Worm (Caenorhabditis elegans) whole organism, young adult: ENCODE measurements around the gene K09E4.4.

ENCODE experiments used
- B0019.2 ChIP-seq: fragments of 200-800 bp; sonication (Bioruptor generic); conservative IDR thresholded peaks from 2 replicates; pipeline ENCODE4 v1.3.6; 2022; ENCODE audit warnings: missing genetic modification reagents, missing genetic modification characterization, missing compliant biosample characterization
- B0035.1 ChIP-seq: sonication (generic microtip); optimal IDR thresholded peaks from 2 replicates; lab custom pipeline; 2016; ENCODE audit warnings: missing genetic modification characterization, mild to moderate bottlenecking, missing compliant biosample characterization, missing genotype, missing genetic modification reagents
- B0261.1 ChIP-seq: sonication (generic microtip); optimal IDR thresholded peaks from 2 replicates; lab custom pipeline; 2016; ENCODE audit warnings: mild to moderate bottlenecking, missing genetic modification characterization, moderate library complexity, missing compliant biosample characterization
- C06A6.2 ChIP-seq: fragments of 200-800 bp; sonication (Bioruptor generic); conservative IDR thresholded peaks from 2 replicates; pipeline ENCODE4 v1.3.6; 2022; ENCODE audit warnings: missing genetic modification characterization, missing compliant biosample characterization
- F55B11.4 ChIP-seq: sonication (generic microtip); optimal IDR thresholded peaks from 2 replicates; lab custom pipeline; 2016; ENCODE audit warnings: missing compliant biosample characterization, missing genetic modification characterization, borderline replicate concordance; ENCODE audit not compliant: insufficient read depth
- T26A5.8 ChIP-seq: sonication (generic microtip); optimal IDR thresholded peaks from 2 replicates; lab custom pipeline; 2016; ENCODE audit warnings: missing genetic modification characterization, missing compliant biosample characterization
- Y67H2A.10 ChIP-seq: fragments of 200-800 bp; sonication (Bioruptor generic); conservative IDR thresholded peaks from 2 replicates; pipeline ENCODE4 v1.3.6; 2022; ENCODE audit warnings: missing genetic modification reagents, missing genetic modification characterization, missing compliant biosample characterization
- Y79H2A.3 ChIP-seq: fragments of 200-800 bp; sonication (Bioruptor generic); conservative IDR thresholded peaks from 2 replicates; pipeline ENCODE4 v1.3.6; 2022; ENCODE audit warnings: missing genetic modification reagents, missing genetic modification characterization, missing compliant biosample characterization
- akir-1 ChIP-seq: fragments of 200-800 bp; sonication (Bioruptor generic); optimal IDR thresholded peaks from 2 replicates; lab custom pipeline; 2018; ENCODE audit warnings: mild to moderate bottlenecking, missing genetic modification characterization, moderate library complexity, missing compliant biosample characterization
- aptf-3 ChIP-seq: fragments of 200-800 bp; sonication (Bioruptor generic); IDR thresholded peaks from 2 replicates; pipeline ENCODE4 v1.3.6; 2022; ENCODE audit warnings: missing genetic modification characterization, missing compliant biosample characterization
- atf-7 ChIP-seq: sonication (generic microtip); optimal IDR thresholded peaks from 2 replicates; lab custom pipeline; 2017; ENCODE audit warnings: mild to moderate bottlenecking, missing genetic modification characterization, missing compliant biosample characterization
- attf-3 ChIP-seq: fragments of 200-800 bp; sonication (Bioruptor generic); conservative IDR thresholded peaks from 2 replicates; pipeline ENCODE4 v1.3.6; 2022; ENCODE audit warnings: missing genetic modification reagents, missing genetic modification characterization, missing compliant biosample characterization
- attf-5 ChIP-seq: fragments of 200-800 bp; sonication (Bioruptor generic); optimal IDR thresholded peaks from 2 replicates; lab custom pipeline; 2018; ENCODE audit warnings: mild to moderate bottlenecking, missing genetic modification characterization, missing compliant biosample characterization
- bed-1 ChIP-seq: fragments of 200-800 bp; sonication (Bioruptor generic); IDR thresholded peaks from 2 replicates; pipeline ENCODE4 v1.3.6; 2022; ENCODE audit warnings: missing genetic modification reagents, missing genetic modification characterization, missing compliant biosample characterization
- bed-2 ChIP-seq: fragments of 200-800 bp; sonication (Bioruptor generic); IDR thresholded peaks from 2 replicates; pipeline ENCODE4 v1.3.6; 2022; ENCODE audit warnings: missing genetic modification reagents, missing genetic modification characterization, missing compliant biosample characterization
- cebp-1 ChIP-seq, 2 experiments: fragments of 200-800 bp in 1 of 2; sonication (Bioruptor generic) in 1 of 2; sonication (generic microtip) in 1 of 2; IDR thresholded peaks in 1 of 2; optimal IDR thresholded peaks in 1 of 2; 2 replicates each; pipeline versions ENCODE4 v1.3.6 to Lab custom; 2017 to 2022; ENCODE audit warnings: missing compliant biosample characterization in 2 of 2, missing genetic modification characterization in 2 of 2, mild to moderate bottlenecking in 1 of 2, missing genetic modification reagents in 1 of 2, moderate library complexity in 1 of 2
- cebp-2 ChIP-seq: fragments of 200-800 bp; sonication (Bioruptor generic); IDR thresholded peaks from 2 replicates; pipeline ENCODE4 v1.3.6; 2022; ENCODE audit warnings: missing genetic modification characterization, missing compliant biosample characterization
- ceh-58 ChIP-seq: fragments of 200-800 bp; sonication (Bioruptor generic); IDR thresholded peaks from 2 replicates; pipeline ENCODE4 v1.3.6; 2022; ENCODE audit warnings: missing genetic modification characterization, missing compliant biosample characterization
- ceh-79 ChIP-seq: sonication (generic microtip); optimal IDR thresholded peaks from 2 replicates; lab custom pipeline; 2017; ENCODE audit warnings: mild to moderate bottlenecking, missing genetic modification characterization, missing compliant biosample characterization
- ceh-91 ChIP-seq: fragments of 200-800 bp; sonication (Bioruptor generic); IDR thresholded peaks from 2 replicates; pipeline ENCODE4 v1.3.6; 2022; ENCODE audit warnings: missing genetic modification reagents, missing genetic modification characterization, missing compliant biosample characterization
- dox-1 ChIP-seq: fragments of 200-800 bp; sonication (Bioruptor generic); IDR thresholded peaks from 2 replicates; pipeline ENCODE4 v1.3.6; 2022; ENCODE audit warnings: missing genetic modification reagents, missing genetic modification characterization, missing compliant biosample characterization
- dpl-1 ChIP-seq: fragments of 150-350 bp; optimal IDR thresholded peaks from 2 replicates; lab custom pipeline; 2014; ENCODE audit warnings: missing biosample characterization, missing genetic modification reagents, missing genetic modification characterization
- egl-18 ChIP-seq: fragments of 200-800 bp; sonication (Bioruptor generic); IDR thresholded peaks from 2 replicates; pipeline ENCODE4 v1.3.6; 2022; ENCODE audit warnings: missing genetic modification reagents, missing genetic modification characterization, missing compliant biosample characterization
- ekl-4 ChIP-seq: fragments of 200-800 bp; sonication (Bioruptor generic); IDR thresholded peaks from 2 replicates; pipeline ENCODE4 v1.3.6; 2022; ENCODE audit warnings: missing genetic modification reagents, missing genetic modification characterization, missing compliant biosample characterization
- hlh-12 ChIP-seq: sonication (generic microtip); optimal IDR thresholded peaks from 2 replicates; lab custom pipeline; 2016; ENCODE audit warnings: missing genetic modification characterization, missing compliant biosample characterization
- hrde-1 ChIP-seq: sonication (generic microtip); optimal IDR thresholded peaks from 2 replicates; lab custom pipeline; 2016; ENCODE audit warnings: missing genetic modification characterization, mild to moderate bottlenecking, missing compliant biosample characterization, moderate library complexity, missing genotype, missing genetic modification reagents, borderline replicate concordance
- hsf-1 ChIP-seq: fragments of 200-800 bp; sonication (Bioruptor generic); IDR thresholded peaks from 2 replicates; pipeline ENCODE4 v1.3.6; 2022; ENCODE audit warnings: missing genetic modification reagents, missing genetic modification characterization, missing compliant biosample characterization
- lin-35 ChIP-seq, 3 experiments: fragments of 150-350 bp in 2 of 3; sonication (generic microtip) in 1 of 3; optimal IDR thresholded peaks; 2 replicates each; lab custom pipeline; 2014 to 2018; ENCODE audit warnings: missing biosample characterization in 3 of 3, missing genetic modification characterization in 3 of 3, missing genetic modification reagents in 3 of 3
- lin-40 ChIP-seq: sonication (generic microtip); optimal IDR thresholded peaks from 2 replicates; lab custom pipeline; 2016; ENCODE audit warnings: missing genetic modification characterization, mild to moderate bottlenecking, missing compliant biosample characterization, missing genotype, missing genetic modification reagents
- lir-1 ChIP-seq: fragments of 200-800 bp; sonication (Bioruptor generic); conservative IDR thresholded peaks from 2 replicates; pipeline ENCODE4 v1.3.6; 2022; ENCODE audit warnings: missing genetic modification reagents, missing genetic modification characterization, missing compliant biosample characterization
- lsl-1 ChIP-seq: fragments of 200-800 bp; sonication (Bioruptor generic); optimal IDR thresholded peaks from 2 replicates; lab custom pipeline; 2018; ENCODE audit warnings: mild to moderate bottlenecking, missing genetic modification characterization, moderate library complexity, missing compliant biosample characterization
- lsy-27 ChIP-seq: sonication (generic microtip); optimal IDR thresholded peaks from 2 replicates; lab custom pipeline; 2017; ENCODE audit warnings: missing genetic modification characterization, mild to moderate bottlenecking, missing compliant biosample characterization, antibody characterized with exemption, missing genotype, borderline replicate concordance; ENCODE audit not compliant: insufficient read depth
- madf-10 ChIP-seq: sonication (generic microtip); optimal IDR thresholded peaks from 2 replicates; lab custom pipeline; 2016; ENCODE audit warnings: mild to moderate bottlenecking, missing genetic modification characterization, missing compliant biosample characterization
- madf-3 ChIP-seq: fragments of 200-800 bp; sonication (Bioruptor generic); IDR thresholded peaks from 2 replicates; pipeline ENCODE4 v1.3.6; 2022; ENCODE audit warnings: missing genetic modification reagents, missing genetic modification characterization, missing compliant biosample characterization
- mcd-1 ChIP-seq: fragments of 200-800 bp; sonication (Bioruptor generic); IDR thresholded peaks from 2 replicates; pipeline ENCODE4 v1.3.6; 2022; ENCODE audit warnings: missing genetic modification reagents, missing genetic modification characterization, missing compliant biosample characterization
- nfya-1 ChIP-seq: sonication (generic microtip); optimal IDR thresholded peaks from 2 replicates; lab custom pipeline; 2017; ENCODE audit warnings: antibody characterized with exemption, missing compliant biosample characterization, missing genetic modification characterization, borderline replicate concordance; ENCODE audit not compliant: insufficient read depth
- nfya-2 ChIP-seq: fragments of 200-800 bp; sonication (Bioruptor generic); IDR thresholded peaks from 2 replicates; pipeline ENCODE4 v1.3.6; 2022; ENCODE audit warnings: missing genetic modification reagents, missing genetic modification characterization, missing compliant biosample characterization
- nfyb-1 ChIP-seq: fragments of 200-800 bp; sonication (Bioruptor generic); IDR thresholded peaks from 2 replicates; pipeline ENCODE4 v1.3.6; 2022; ENCODE audit warnings: missing genetic modification reagents, missing genetic modification characterization, missing compliant biosample characterization
- nhr-80 ChIP-seq: sonication (generic microtip); optimal IDR thresholded peaks from 2 replicates; lab custom pipeline; 2016; ENCODE audit warnings: missing genetic modification characterization, missing compliant biosample characterization
- pha-4 ChIP-seq: fragments of 150-350 bp; sonication (generic microtip); optimal IDR thresholded peaks from 2 replicates; lab custom pipeline; 2014; ENCODE audit warnings: missing biosample characterization, missing genetic modification reagents, missing genetic modification characterization
- snpc-1.1 ChIP-seq: sonication (generic microtip); optimal IDR thresholded peaks from 2 replicates; lab custom pipeline; 2017; ENCODE audit warnings: missing genetic modification characterization, mild to moderate bottlenecking, missing compliant biosample characterization, antibody characterized with exemption, moderate library complexity, missing genotype, missing genetic modification reagents; ENCODE audit not compliant: insufficient read depth
- tbp1 ChIP-seq: fragments of 200-800 bp; sonication (Bioruptor generic); optimal IDR thresholded peaks from 2 replicates; lab custom pipeline; 2018; ENCODE audit warnings: mild to moderate bottlenecking, missing genetic modification characterization, missing compliant biosample characterization
- tbx-9 ChIP-seq: sonication (generic microtip); optimal IDR thresholded peaks from 2 replicates; lab custom pipeline; 2016; ENCODE audit warnings: borderline replicate concordance, missing genetic modification characterization, inconsistent platforms, missing compliant biosample characterization
- xnd-1 ChIP-seq: sonication (generic microtip); optimal IDR thresholded peaks from 2 replicates; lab custom pipeline; 2016; ENCODE audit warnings: missing genotype, missing genetic modification reagents, missing genetic modification characterization, missing compliant biosample characterization
- ztf-18 ChIP-seq: sonication (generic microtip); optimal IDR thresholded peaks from 2 replicates; lab custom pipeline; 2016; ENCODE audit warnings: missing genotype, mild to moderate bottlenecking, missing genetic modification characterization, missing compliant biosample characterization

The K09E4.4 gene

ce11 chrII:14155259-14156023, 33.5 kb upstream of the K09E4.4 start, which contains the start of the genes rpl-43 and xrn-2 (continued):
- TF ChIP-seq ceh-79 (tag; lab: Kevin White, UChicago) (peak; percentile 35), ztf-18 (tag; lab: Kevin White, UChicago) (peak; percentile 36), aptf-3 (GFP tag; lab: Robert Waterston, UW) (peak; percentile 83; the same call in 1 of the 2 replicates), B0019.2 (GFP tag; lab: Robert Waterston, UW) (no peak), dox-1 (GFP tag; lab: Robert Waterston, UW) (no peak), madf-10 (no peak), bed-2 (no peak), lir-1 (GFP tag; lab: Robert Waterston, UW) (0 out of 2 replicates have a peak, but pooled peaks have one; percentile 17), hlh-12 (no peak), lsy-27 (tag; lab: Kevin White, UChicago) (no peak), lsl-1 (GFP tag; lab: Kevin White, UChicago) (peak; percentile 58), nfya-1 (tag; lab: Kevin White, UChicago) (no peak), tbp1 (GFP tag; lab: Kevin White, UChicago) (peak; percentile 58), B0261.1 (no peak), madf-3 (GFP tag; lab: Robert Waterston, UW) (peak; percentile 92), ekl-4 (GFP tag; lab: Robert Waterston, UW) (peak; percentile 89), atf-7 (tag; lab: Kevin White, UChicago) (peak; percentile 72), C06A6.2 (GFP tag; lab: Robert Waterston, UW) (no peak), Y67H2A.10 (no peak), attf-3 (GFP tag; lab: Robert Waterston, UW) (no peak), nhr-80 (tag; lab: Kevin White, UChicago) (no peak), nfyb-1 (GFP tag; lab: Robert Waterston, UW) (peak; percentile 79), ceh-91 (GFP tag; lab: Robert Waterston, UW) (no peak), pha-4 (tag; lab: Kevin White, UChicago) (no peak), lin-40 (tag; lab: Kevin White, UChicago) (no peak), xnd-1 (tag; lab: Kevin White, UChicago) (peak; percentile 58), tbx-9 (tag; lab: Kevin White, UChicago) (peak; percentile 17), B0035.1 (tag; lab: Kevin White, UChicago) (no peak), T26A5.8 (tag; lab: Kevin White, UChicago) (peak; percentile 71), hrde-1 (tag; lab: Kevin White, UChicago) (peak; percentile 94), nfya-2 (GFP tag; lab: Robert Waterston, UW) (peak; percentile 86; the same call in 1 of the 2 replicates), akir-1 (no peak), cebp-1 (GFP tag; IDR thresholded peaks at IDR 0.05; lab: Robert Waterston, UW) (0 out of 2 replicates have a peak, but pooled peaks have one; percentile 41), cebp-1 (tag; optimal IDR thresholded peaks at IDR 0.05; lab: Kevin White, UChicago) (peak; percentile 28), bed-1 (GFP tag; lab: Robert Waterston, UW) (peak; percentile 73; the same call in 1 of the 2 replicates), cebp-2 (GFP tag; lab: Robert Waterston, UW) (peak; percentile 89), snpc-1.1 (tag; lab: Kevin White, UChicago) (peak; percentile 77), egl-18 (GFP tag; lab: Robert Waterston, UW) (no peak), Y79H2A.3 (GFP tag; lab: Robert Waterston, UW) (peak; percentile 83; the same call in 1 of the 2 replicates), dpl-1 (GFP tag; lab: Kevin White, UChicago) (no peak), F55B11.4 (tag; lab: Kevin White, UChicago) (no peak), attf-5 (GFP tag; lab: Kevin White, UChicago) (peak; percentile 30), hsf-1 (GFP tag; lab: Robert Waterston, UW) (peak; percentile 87), lin-35 (GFP tag; optimal IDR thresholded peaks at IDR 0.05; lab: Kevin White, UChicago) (no peak), ceh-58 (0 out of 2 replicates have a peak, but pooled peaks have one; percentile 12), mcd-1 (GFP tag; lab: Robert Waterston, UW) (peak; percentile 75)
